2 fruit fly cellular contexts compared by ENCODE assay signal in genomic region chr3L:10740707-10741106, dm6.
TF ChIP-seq lines count a peak whose summit lies in the region.

No protein-coding gene starts in this region.

TF ChIP-seq in whole organism, embryonic, 481 proteins besides CTCF, POLR2A, EP300 and RAD21 (continued from another document and continues in another):
- TF ChIP-seq HLH3B (GFP tag; IDR thresholded peaks at IDR 0.05; lab: Robert Waterston, UW), result no peak
- no peak for TF ChIP-seq ranshi (GFP tag; IDR thresholded peaks at IDR 0.05; lab: Robert Waterston, UW)
- no peak for TF ChIP-seq kah (GFP tag; optimal IDR thresholded peaks at IDR 0.05; lab: Kevin White, UChicago)
- TF ChIP-seq CG11085 (GFP tag; IDR thresholded peaks at IDR 0.05; lab: Robert Waterston, UW), result no peak
- no peak for TF ChIP-seq D (optimal IDR thresholded peaks at IDR 0.05; lab: Kevin White, UChicago)
- TF ChIP-seq D (GFP tag; optimal IDR thresholded peaks at IDR 0.05; lab: Kevin White, UChicago), result no peak
- no peak for TF ChIP-seq nerfin-2 (GFP tag; IDR thresholded peaks at IDR 0.05; lab: Robert Waterston, UW; ENCODE audit: partially characterized antibody)
- no peak for TF ChIP-seq CG12071 (GFP tag; optimal IDR thresholded peaks at IDR 0.05; lab: Kevin White, UChicago)
- no peak for TF ChIP-seq gfzf (GFP tag; optimal IDR thresholded peaks at IDR 0.05; lab: Kevin White, UChicago)
- peak; percentile 8 for TF ChIP-seq CG10209 (GFP tag; optimal IDR thresholded peaks at IDR 0.05; lab: Kevin White, UChicago)
- TF ChIP-seq Oaz (GFP tag; IDR thresholded peaks at IDR 0.05; lab: Robert Waterston, UW), result no peak
- no peak for TF ChIP-seq btn (GFP tag; optimal IDR thresholded peaks at IDR 0.05; lab: Kevin White, UChicago)
- no peak for TF ChIP-seq CG33213 (GFP tag; optimal IDR thresholded peaks at IDR 0.05; lab: Kevin White, UChicago)
- TF ChIP-seq sr (GFP tag; IDR thresholded peaks at IDR 0.05; lab: Robert Waterston, UW), result no peak
- TF ChIP-seq pum (GFP tag; optimal IDR thresholded peaks at IDR 0.05; lab: Kevin White, UChicago), result no peak
- no peak for TF ChIP-seq Atf-2 (GFP tag; optimal IDR thresholded peaks at IDR 0.05; lab: Kevin White, UChicago)
- peak; percentile 75 for TF ChIP-seq D19A (tag; optimal IDR thresholded peaks at IDR 0.05; lab: Kevin White, UChicago)
- TF ChIP-seq CG8089 (GFP tag; optimal IDR thresholded peaks at IDR 0.05; lab: Kevin White, UChicago), result no peak
- TF ChIP-seq CG18262 (tag; optimal IDR thresholded peaks at IDR 0.05; lab: Kevin White, UChicago), result no peak
- TF ChIP-seq prd (optimal IDR thresholded peaks at IDR 0.05; lab: Kevin White, UChicago), result no peak
- TF ChIP-seq prd (GFP tag; IDR thresholded peaks at IDR 0.05; lab: Robert Waterston, UW), result no peak
- TF ChIP-seq CG6813 (GFP tag; optimal IDR thresholded peaks at IDR 0.05; lab: Kevin White, UChicago), result no peak
- TF ChIP-seq cg (GFP tag; optimal IDR thresholded peaks at IDR 0.05; lab: Kevin White, UChicago), result no peak
- TF ChIP-seq CG9727 (GFP tag; optimal IDR thresholded peaks at IDR 0.05; lab: Kevin White, UChicago), result peak; percentile 4
- TF ChIP-seq Sry-δ (GFP tag; optimal IDR thresholded peaks at IDR 0.05; lab: Kevin White, UChicago), result no peak
- TF ChIP-seq fd3F (GFP tag; optimal IDR thresholded peaks at IDR 0.05; lab: Kevin White, UChicago), result no peak
- no peak for TF ChIP-seq CG8924 (tag; optimal IDR thresholded peaks at IDR 0.05; lab: Kevin White, UChicago)
- no peak for TF ChIP-seq CG43689 (GFP tag; IDR thresholded peaks at IDR 0.05; lab: Robert Waterston, UW)
- TF ChIP-seq grau (tag; optimal IDR thresholded peaks at IDR 0.05; lab: Kevin White, UChicago), result peak; percentile 28
- no peak for TF ChIP-seq CG16815 (GFP tag; optimal IDR thresholded peaks at IDR 0.05; lab: Kevin White, UChicago)
- TF ChIP-seq exex (tag; optimal IDR thresholded peaks at IDR 0.05; lab: Kevin White, UChicago), result no peak
- peak; percentile 3 for TF ChIP-seq CoRest (tag; optimal IDR thresholded peaks at IDR 0.05; lab: Kevin White, UChicago)
- TF ChIP-seq jigr1 (GFP tag; IDR thresholded peaks at IDR 0.05; lab: Robert Waterston, UW), result no peak
- TF ChIP-seq Hr51 (GFP tag; optimal IDR thresholded peaks at IDR 0.05; lab: Kevin White, UChicago), result peak in 1 of 2 experiments; percentile 44
- no peak for TF ChIP-seq Dll (GFP tag; IDR thresholded peaks at IDR 0.05; lab: Robert Waterston, UW; ENCODE audit: partially characterized antibody)
- TF ChIP-seq CG15601 (tag; optimal IDR thresholded peaks at IDR 0.05; lab: Kevin White, UChicago), result no peak
- no peak for TF ChIP-seq disco-r (GFP tag; optimal IDR thresholded peaks at IDR 0.05; lab: Kevin White, UChicago)
- TF ChIP-seq chif (GFP tag; optimal IDR thresholded peaks at IDR 0.05; lab: Kevin White, UChicago), result no peak
- TF ChIP-seq Hmx (GFP tag; optimal IDR thresholded peaks at IDR 0.05; lab: Kevin White, UChicago), result no peak
- TF ChIP-seq CG8290 (GFP tag; optimal IDR thresholded peaks at IDR 0.05; lab: Kevin White, UChicago), result no peak
- TF ChIP-seq CG8290 (tag; optimal IDR thresholded peaks at IDR 0.05; lab: Kevin White, UChicago), result no peak
- no peak for TF ChIP-seq CG1529 (GFP tag; optimal IDR thresholded peaks at IDR 0.05; lab: Kevin White, UChicago)
- TF ChIP-seq NFAT (GFP tag; IDR thresholded peaks at IDR 0.05; lab: Robert Waterston, UW), result no peak
- TF ChIP-seq CG3995 (GFP tag; optimal IDR thresholded peaks at IDR 0.05; lab: Kevin White, UChicago), result no peak
- no peak for TF ChIP-seq CG5953 (GFP tag; IDR thresholded peaks at IDR 0.05; lab: Robert Waterston, UW)
- TF ChIP-seq B-H1 (GFP tag; IDR thresholded peaks at IDR 0.05; lab: Robert Waterston, UW), result no peak
- no peak for TF ChIP-seq pnt (GFP tag; optimal IDR thresholded peaks at IDR 0.05; lab: Kevin White, UChicago)
- no peak for TF ChIP-seq sna (GFP tag; IDR thresholded peaks at IDR 0.05; lab: Robert Waterston, UW; ENCODE audit: partially characterized antibody)
- TF ChIP-seq Ptx1 (GFP tag; IDR thresholded peaks at IDR 0.05; lab: Robert Waterston, UW), result 0 out of 2 replicates have a peak, but pooled peaks have one; percentile 20
- TF ChIP-seq CG31388 (GFP tag; optimal IDR thresholded peaks at IDR 0.05; lab: Kevin White, UChicago), result no peak
- TF ChIP-seq CG7928 (GFP tag; optimal IDR thresholded peaks at IDR 0.05; lab: Kevin White, UChicago), result no peak
- TF ChIP-seq slou (GFP tag; optimal IDR thresholded peaks at IDR 0.05; lab: Kevin White, UChicago), result no peak
- TF ChIP-seq hb (GFP tag; IDR thresholded peaks at IDR 0.05; lab: Robert Waterston, UW; ENCODE audit: partially characterized antibody), result no peak
- TF ChIP-seq Ssrp (tag; optimal IDR thresholded peaks at IDR 0.05; lab: Kevin White, UChicago), result no peak
- TF ChIP-seq CG13296 (GFP tag; optimal IDR thresholded peaks at IDR 0.05; lab: Kevin White, UChicago), result no peak
- no peak for TF ChIP-seq E2f1 (GFP tag; IDR thresholded peaks at IDR 0.05; lab: Robert Waterston, UW)
- TF ChIP-seq NfI (GFP tag; optimal IDR thresholded peaks at IDR 0.05; lab: Kevin White, UChicago), result no peak
- TF ChIP-seq CG1832 (GFP tag; optimal IDR thresholded peaks at IDR 0.05; lab: Kevin White, UChicago), result no peak
- TF ChIP-seq Blimp-1 (GFP tag; optimal IDR thresholded peaks at IDR 0.05; lab: Kevin White, UChicago), result no peak
- TF ChIP-seq ara (GFP tag; IDR thresholded peaks at IDR 0.05; lab: Robert Waterston, UW), result no peak
- no peak for TF ChIP-seq sug (tag; optimal IDR thresholded peaks at IDR 0.05; lab: Kevin White, UChicago)
- TF ChIP-seq CG3065 (GFP tag; optimal IDR thresholded peaks at IDR 0.05; lab: Kevin White, UChicago), result no peak
- TF ChIP-seq wek (GFP tag; optimal IDR thresholded peaks at IDR 0.05; lab: Kevin White, UChicago), result no peak
- TF ChIP-seq HLH54F (GFP tag; optimal IDR thresholded peaks at IDR 0.05; lab: Kevin White, UChicago), result no peak
- TF ChIP-seq fd64A (GFP tag; optimal IDR thresholded peaks at IDR 0.05; lab: Kevin White, UChicago), result no peak
- no peak for TF ChIP-seq ato (GFP tag; IDR thresholded peaks at IDR 0.05; lab: Robert Waterston, UW; ENCODE audit: partially characterized antibody)
- TF ChIP-seq Six4 (GFP tag; optimal IDR thresholded peaks at IDR 0.05; lab: Kevin White, UChicago), result no peak
- TF ChIP-seq Gug (GFP tag; IDR thresholded peaks at IDR 0.05; lab: Robert Waterston, UW), result no peak
- TF ChIP-seq tx (GFP tag; optimal IDR thresholded peaks at IDR 0.05; lab: Kevin White, UChicago), result no peak
- no peak for TF ChIP-seq lola (GFP tag; optimal IDR thresholded peaks at IDR 0.05; lab: Kevin White, UChicago)

TF ChIP-seq in whole organism, prepupa, 60 proteins besides CTCF, POLR2A, EP300 and RAD21 (continued from another document):
- TF ChIP-seq pdm3 (GFP tag; optimal IDR thresholded peaks at IDR 0.05; lab: Kevin White, UChicago) (peak; percentile 53), CG9139 (GFP tag; optimal IDR thresholded peaks at IDR 0.05; lab: Kevin White, UChicago) (no peak), Sox102F (GFP tag; optimal IDR thresholded peaks at IDR 0.05; lab: Kevin White, UChicago) (peak; percentile 29), esn (GFP tag; optimal IDR thresholded peaks at IDR 0.05; lab: Kevin White, UChicago) (peak; percentile 59), Gug (GFP tag; IDR thresholded peaks at IDR 0.05; lab: Robert Waterston, UW) (peak; percentile 8; the same call in 1 of the 2 replicates), CG7368 (GFP tag; optimal IDR thresholded peaks at IDR 0.05; lab: Kevin White, UChicago) (no peak), CG11762 (GFP tag; optimal IDR thresholded peaks at IDR 0.05; lab: Kevin White, UChicago; ENCODE audit: insufficient read depth) (peak; percentile 49), CG8319 (GFP tag; optimal IDR thresholded peaks at IDR 0.05; lab: Kevin White, UChicago) (no peak), Blimp-1 (GFP tag; optimal IDR thresholded peaks at IDR 0.05; lab: Kevin White, UChicago) (peak; percentile 17), CG11902 (GFP tag; optimal IDR thresholded peaks at IDR 0.05; lab: Kevin White, UChicago) (peak; percentile 15), cyc (GFP tag; optimal IDR thresholded peaks at IDR 0.05; lab: Kevin White, UChicago) (peak; percentile 23), CG6854 (GFP tag; optimal IDR thresholded peaks at IDR 0.05; lab: Kevin White, UChicago) (no peak), Eip75B (GFP tag; optimal IDR thresholded peaks at IDR 0.05; lab: Kevin White, UChicago) (no peak), Met (GFP tag; optimal IDR thresholded peaks at IDR 0.05; lab: Kevin White, UChicago) (peak; percentile 37), svp (GFP tag; lab: Kevin White, UChicago) (peak; percentile 68), Eip93F (GFP tag; optimal IDR thresholded peaks at IDR 0.05; lab: Kevin White, UChicago) (peak; percentile 16), CG8632 (GFP tag; optimal IDR thresholded peaks at IDR 0.05; lab: Kevin White, UChicago) (peak; percentile 59), fd85E (GFP tag; optimal IDR thresholded peaks at IDR 0.05; lab: Kevin White, UChicago) (no peak), Hr4 (GFP tag; optimal IDR thresholded peaks at IDR 0.05; lab: Kevin White, UChicago) (peak; percentile 78), spab (GFP tag; optimal IDR thresholded peaks at IDR 0.05; lab: Kevin White, UChicago) (peak; percentile 62), Sox14 (GFP tag; optimal IDR thresholded peaks at IDR 0.05; lab: Kevin White, UChicago) (peak; percentile 32), fkh (GFP tag; optimal IDR thresholded peaks at IDR 0.05; lab: Kevin White, UChicago) (no peak), Hr38 (GFP tag; optimal IDR thresholded peaks at IDR 0.05; lab: Kevin White, UChicago) (no peak), CG31627 (GFP tag; optimal IDR thresholded peaks at IDR 0.05; lab: Kevin White, UChicago) (peak; percentile 38), vri (GFP tag; optimal IDR thresholded peaks at IDR 0.05; lab: Kevin White, UChicago) (peak; percentile 16), net (GFP tag; optimal IDR thresholded peaks at IDR 0.05; lab: Kevin White, UChicago) (peak; percentile 44), OdsH (GFP tag; optimal IDR thresholded peaks at IDR 0.05; lab: Kevin White, UChicago) (peak; percentile 73), dac (GFP tag; optimal IDR thresholded peaks at IDR 0.05; lab: Kevin White, UChicago) (peak; percentile 35), Ets21C (GFP tag; optimal IDR thresholded peaks at IDR 0.05; lab: Kevin White, UChicago) (peak; percentile 21), CG16779 (tag; optimal IDR thresholded peaks at IDR 0.05; lab: Kevin White, UChicago) (peak; percentile 3), CG32006 (GFP tag; optimal IDR thresholded peaks at IDR 0.05; lab: Kevin White, UChicago) (peak; percentile 85), Eip78C (GFP tag; lab: Kevin White, UChicago) (peak; percentile 83), Smox (GFP tag; optimal IDR thresholded peaks at IDR 0.05; lab: Kevin White, UChicago) (peak; percentile 41), CG6163 (GFP tag; IDR thresholded peaks at IDR 0.05; lab: Robert Waterston, UW) (no peak; the same call in 2 of the 3 replicates), topi (GFP tag; optimal IDR thresholded peaks at IDR 0.05; lab: Kevin White, UChicago) (peak; percentile 40), CG11294 (GFP tag; IDR thresholded peaks at IDR 0.05; lab: Robert Waterston, UW) (no peak; the same call in 1 of the 2 replicates), CG6276 (GFP tag; optimal IDR thresholded peaks at IDR 0.05; lab: Kevin White, UChicago) (peak; percentile 43), CG10631 (GFP tag; optimal IDR thresholded peaks at IDR 0.05; lab: Kevin White, UChicago) (peak; percentile 78)
TF ChIP-seq in whole organism, prepupa: peak in this region for 48.
